Worm (Caenorhabditis elegans) whole organism, L4 larva: ENCODE results near the gene hrg-3.

Experiments used
- D1046.2 ChIP-seq: fragments of 200-800 bp; sonication (Bioruptor generic); IDR thresholded peaks from 2 replicates; pipeline ENCODE4 v1.3.6; 2022; ENCODE audit warnings: missing genetic modification characterization, missing compliant biosample characterization
- F10B5.3 ChIP-seq: sonication (generic microtip); optimal IDR thresholded peaks from 2 replicates; lab custom pipeline; 2016; ENCODE audit warnings: mild to moderate bottlenecking, missing genetic modification characterization, missing compliant biosample characterization
- F44E2.7 ChIP-seq: fragments of 200-800 bp; sonication (Bioruptor generic); IDR thresholded peaks from 2 replicates; pipeline ENCODE4 v2.1.2; 2022; ENCODE audit warnings: missing genetic modification characterization, missing compliant biosample characterization
- T26A8.4 ChIP-seq: fragments of 200-800 bp; sonication (Bioruptor generic); IDR thresholded peaks from 2 replicates; pipeline ENCODE4 v1.3.6; 2022; ENCODE audit warnings: missing genetic modification characterization, missing compliant biosample characterization
- Y75B8A.6 ChIP-seq: fragments of 200-800 bp; sonication (Bioruptor generic); IDR thresholded peaks from 2 replicates; pipeline ENCODE4 v1.3.6; 2022; ENCODE audit warnings: missing genetic modification reagents, missing genetic modification characterization, missing compliant biosample characterization
- ZK546.5 ChIP-seq, 2 experiments: sonication (generic microtip); optimal IDR thresholded peaks; 2 replicates each; lab custom pipeline; 2017; ENCODE audit warnings: missing biosample characterization in 2 of 2, missing genetic modification characterization in 2 of 2
- ama-1 ChIP-seq: fragments of 150-350 bp; optimal IDR thresholded peaks from 2 replicates; lab custom pipeline; 2014; ENCODE audit warnings: inconsistent platforms, mixed read lengths
- arid-1 ChIP-seq: fragments of 200-800 bp; sonication (Bioruptor generic); conservative IDR thresholded peaks from 2 replicates; pipeline ENCODE4 v1.3.6; 2022; ENCODE audit warnings: missing genetic modification reagents, missing genetic modification characterization, missing compliant biosample characterization
- ceh-62 ChIP-seq: sonication (generic microtip); optimal IDR thresholded peaks from 2 replicates; lab custom pipeline; 2017; ENCODE audit warnings: missing biosample characterization, missing genetic modification characterization
- ceh-82 ChIP-seq: sonication (generic microtip); optimal IDR thresholded peaks from 2 replicates; lab custom pipeline; 2017; ENCODE audit warnings: missing biosample characterization, missing genetic modification characterization
- cey-2 ChIP-seq: sonication (generic microtip); optimal IDR thresholded peaks from 3 replicates; lab custom pipeline; 2017; ENCODE audit warnings: missing genetic modification characterization, mild to moderate bottlenecking, missing compliant biosample characterization, antibody characterized with exemption, borderline replicate concordance; ENCODE audit not compliant: insufficient read depth
- ctbp-1 ChIP-seq: fragments of 200-800 bp; sonication (Bioruptor generic); IDR thresholded peaks from 2 replicates; pipeline ENCODE4 v1.3.6; 2022; ENCODE audit warnings: missing genetic modification reagents, missing genetic modification characterization, missing compliant biosample characterization
- daf-12 ChIP-seq: fragments of 150-350 bp; optimal IDR thresholded peaks from 2 replicates; lab custom pipeline; 2014; ENCODE audit warnings: missing biosample characterization, missing genetic modification reagents, missing genetic modification characterization
- dmd-8 ChIP-seq: fragments of 200-800 bp; sonication (Bioruptor generic); IDR thresholded peaks from 2 replicates; pipeline ENCODE4 v1.3.6; 2022; ENCODE audit warnings: missing genetic modification characterization, missing compliant biosample characterization
- duxl-1 ChIP-seq: sonication (generic microtip); optimal IDR thresholded peaks from 2 replicates; lab custom pipeline; 2016; ENCODE audit warnings: mild to moderate bottlenecking, missing genetic modification characterization, moderate library complexity, missing compliant biosample characterization; ENCODE audit not compliant: poor library complexity
- egl-43 ChIP-seq: fragments of 200-800 bp; sonication (Bioruptor generic); IDR thresholded peaks from 2 replicates; pipeline ENCODE4 v1.3.6; 2022; ENCODE audit warnings: missing genetic modification reagents, missing genetic modification characterization, missing compliant biosample characterization
- fkh-10 ChIP-seq: fragments of 150-350 bp; optimal IDR thresholded peaks from 2 replicates; lab custom pipeline; 2014; ENCODE audit warnings: missing biosample characterization, missing genetic modification reagents, missing genetic modification characterization
- hlh-11 ChIP-seq: fragments of 200-800 bp; sonication (Bioruptor generic); optimal IDR thresholded peaks from 2 replicates; lab custom pipeline; 2018; ENCODE audit warnings: mild to moderate bottlenecking, missing genetic modification characterization, missing compliant biosample characterization
- hmg-1.1 ChIP-seq: fragments of 200-800 bp; sonication (Bioruptor generic); IDR thresholded peaks from 2 replicates; pipeline ENCODE4 v1.3.6; 2022; ENCODE audit warnings: missing genetic modification reagents, missing genetic modification characterization, missing compliant biosample characterization
- lin-1 ChIP-seq: fragments of 200-800 bp; sonication (Bioruptor generic); IDR thresholded peaks from 2 replicates; pipeline ENCODE4 v1.3.6; 2022; ENCODE audit warnings: missing genetic modification reagents, missing genetic modification characterization, missing compliant biosample characterization
- lin-29 ChIP-seq: fragments of 200-800 bp; sonication (Bioruptor generic); IDR thresholded peaks from 2 replicates; pipeline ENCODE4 v1.3.6; 2022; ENCODE audit warnings: missing genetic modification reagents, missing genetic modification characterization, missing compliant biosample characterization
- lin-39 ChIP-seq: fragments of 150-350 bp; optimal IDR thresholded peaks from 2 replicates; lab custom pipeline; 2014; ENCODE audit warnings: missing biosample characterization, missing genetic modification reagents, missing genetic modification characterization
- lsy-2 ChIP-seq, 2 experiments: fragments of 150-350 bp in 1 of 2; sonication (generic microtip) in 1 of 2; optimal IDR thresholded peaks; 2 replicates each; lab custom pipeline; 2014 to 2017; ENCODE audit warnings: missing biosample characterization in 2 of 2, missing genetic modification characterization in 2 of 2
- madf-9 ChIP-seq: fragments of 200-800 bp; sonication (Bioruptor generic); conservative IDR thresholded peaks from 2 replicates; pipeline ENCODE4 v1.3.6; 2022; ENCODE audit warnings: missing genetic modification reagents, missing genetic modification characterization, missing compliant biosample characterization
- mep-1 ChIP-seq: fragments of 150-350 bp; sonication (generic microtip); optimal IDR thresholded peaks from 3 replicates; lab custom pipeline; 2014; ENCODE audit warnings: missing biosample characterization, missing genetic modification characterization
- mes-2 ChIP-seq: sonication (generic microtip); optimal IDR thresholded peaks from 2 replicates; lab custom pipeline; 2016; ENCODE audit warnings: missing genotype, mild to moderate bottlenecking, missing genetic modification characterization, missing compliant biosample characterization; ENCODE audit not compliant: poor library complexity, severe bottlenecking
- mxl-3 ChIP-seq: fragments of 200-800 bp; sonication (Bioruptor generic); optimal IDR thresholded peaks from 2 replicates; lab custom pipeline; 2018; ENCODE audit warnings: mild to moderate bottlenecking, missing genetic modification characterization, missing compliant biosample characterization
- nhr-10 ChIP-seq: fragments of 150-350 bp; optimal IDR thresholded peaks from 2 replicates; lab custom pipeline; 2014; ENCODE audit warnings: missing biosample characterization, missing genetic modification characterization
- nhr-102 ChIP-seq: sonication (generic microtip); optimal IDR thresholded peaks from 2 replicates; lab custom pipeline; 2016; ENCODE audit warnings: mild to moderate bottlenecking, missing genetic modification characterization, moderate library complexity, missing compliant biosample characterization
- nhr-11 ChIP-seq: fragments of 150-350 bp; optimal IDR thresholded peaks from 2 replicates; lab custom pipeline; 2014; ENCODE audit warnings: missing biosample characterization, missing genetic modification characterization
- nhr-25 ChIP-seq: sonication (generic microtip); optimal IDR thresholded peaks from 2 replicates; lab custom pipeline; 2017; ENCODE audit warnings: missing genetic modification characterization, mild to moderate bottlenecking, missing compliant biosample characterization, antibody characterized with exemption, moderate library complexity, borderline replicate concordance; ENCODE audit not compliant: insufficient read depth
- nhr-42 ChIP-seq: fragments of 200-800 bp; sonication (Bioruptor generic); IDR thresholded peaks from 2 replicates; pipeline ENCODE4 v1.3.6; 2022; ENCODE audit warnings: missing genetic modification characterization, missing compliant biosample characterization
- nhr-48 ChIP-seq: sonication (generic microtip); optimal IDR thresholded peaks from 2 replicates; lab custom pipeline; 2016; ENCODE audit warnings: mild to moderate bottlenecking, missing genetic modification characterization, missing compliant biosample characterization
- nhr-77 ChIP-seq: fragments of 150-350 bp; optimal IDR thresholded peaks from 2 replicates; lab custom pipeline; 2014; ENCODE audit warnings: missing biosample characterization, missing genetic modification characterization
- pha-4 ChIP-seq, 2 experiments: fragments of 150-350 bp in 1 of 2; fragments of 200-800 bp in 1 of 2; sonication (Bioruptor generic) in 1 of 2; IDR thresholded peaks in 1 of 2; optimal IDR thresholded peaks in 1 of 2; 2 replicates each; pipeline versions ENCODE4 v1.3.6 to Lab custom; 2014 to 2022; ENCODE audit warnings: missing genetic modification characterization in 2 of 2, missing genetic modification reagents in 2 of 2, missing biosample characterization in 1 of 2, missing compliant biosample characterization in 1 of 2
- php-3 ChIP-seq: fragments of 200-800 bp; sonication (Bioruptor generic); IDR thresholded peaks from 2 replicates; pipeline ENCODE4 v1.3.6; 2022; ENCODE audit warnings: missing genetic modification reagents, missing genetic modification characterization, missing compliant biosample characterization
- pqm-1 ChIP-seq: sonication (generic microtip); optimal IDR thresholded peaks from 2 replicates; lab custom pipeline; 2017; ENCODE audit warnings: missing biosample characterization, missing genetic modification characterization
- sdz-12 ChIP-seq: fragments of 200-800 bp; sonication (Bioruptor generic); optimal IDR thresholded peaks from 2 replicates; lab custom pipeline; 2018; ENCODE audit warnings: mild to moderate bottlenecking, missing genetic modification characterization, missing compliant biosample characterization
- set-16 ChIP-seq: fragments of 200-800 bp; sonication (Bioruptor generic); IDR thresholded peaks from 2 replicates; pipeline ENCODE4 v1.3.6; 2022; ENCODE audit warnings: missing genetic modification reagents, missing genetic modification characterization, missing compliant biosample characterization
- skn-1 ChIP-seq: fragments of 150-350 bp; optimal IDR thresholded peaks from 2 replicates; lab custom pipeline; 2014; ENCODE audit warnings: missing biosample characterization, missing genetic modification characterization
- snpc-1.2 ChIP-seq: fragments of 200-800 bp; sonication (Bioruptor generic); IDR thresholded peaks from 2 replicates; pipeline ENCODE4 v1.3.6; 2022; ENCODE audit warnings: missing genetic modification reagents, missing genetic modification characterization, missing compliant biosample characterization
- snpc-4 ChIP-seq: fragments of 150-350 bp; optimal IDR thresholded peaks from 2 replicates; lab custom pipeline; 2014; ENCODE audit warnings: missing biosample characterization, missing genetic modification characterization
- tag-97 ChIP-seq: fragments of 200-800 bp; sonication (Bioruptor generic); IDR thresholded peaks from 2 replicates; pipeline ENCODE4 v1.3.6; 2022; ENCODE audit warnings: missing genetic modification characterization, missing compliant biosample characterization
- unc-130 ChIP-seq: sonication (generic microtip); optimal IDR thresholded peaks from 2 replicates; lab custom pipeline; 2016; ENCODE audit warnings: missing genetic modification reagents, missing genetic modification characterization, missing compliant biosample characterization
- zag-1 ChIP-seq: fragments of 150-350 bp; optimal IDR thresholded peaks from 2 replicates; lab custom pipeline; 2014; ENCODE audit warnings: missing biosample characterization, missing genetic modification characterization
- zfp-2 ChIP-seq: sonication (generic microtip); optimal IDR thresholded peaks from 2 replicates; lab custom pipeline; 2016; ENCODE audit warnings: mild to moderate bottlenecking, missing genetic modification characterization, missing compliant biosample characterization
- zip-11 ChIP-seq: fragments of 200-800 bp; sonication (Bioruptor generic); IDR thresholded peaks from 2 replicates; pipeline ENCODE4 v1.3.6; 2022; ENCODE audit warnings: missing genetic modification characterization, missing compliant biosample characterization
- ztf-11 ChIP-seq: fragments of 150-350 bp; optimal IDR thresholded peaks from 2 replicates; lab custom pipeline; 2014; ENCODE audit warnings: missing biosample characterization, missing genetic modification characterization

Gene hrg-3

ce11 chrV:9730743-9731706 lies 25.2 kb upstream of the hrg-3 start (continued):
- TF ChIP-seq nhr-25 (tag; lab: Kevin White, UChicago): peak; percentile 95
- no peak; the same call in 1 of the 2 replicates for TF ChIP-seq lin-29 (GFP tag; lab: Robert Waterston, UW)
- peak; percentile 96 for TF ChIP-seq mep-1 (tag; lab: Kevin White, UChicago)
- TF ChIP-seq unc-130 (GFP tag; lab: Kevin White, UChicago): no peak
- TF ChIP-seq Y75B8A.6 (GFP tag; lab: Robert Waterston, UW): no peak; the same call in 1 of the 2 replicates
- peak; percentile 100 for TF ChIP-seq ama-1
- peak; percentile 87 for TF ChIP-seq sdz-12 (GFP tag; lab: Kevin White, UChicago)
- TF ChIP-seq nhr-42 (GFP tag; lab: Robert Waterston, UW): peak; percentile 78; the same call in 1 of the 2 replicates
- TF ChIP-seq snpc-1.2 (GFP tag; lab: Robert Waterston, UW): no peak
- peak; percentile 86 for TF ChIP-seq T26A8.4 (GFP tag; lab: Robert Waterston, UW)
- peak; percentile 99 for TF ChIP-seq mxl-3 (GFP tag; lab: Kevin White, UChicago)
- no peak for TF ChIP-seq lin-39 (tag; lab: Kevin White, UChicago)
- no peak for TF ChIP-seq snpc-4 (tag; lab: Kevin White, UChicago)
- TF ChIP-seq nhr-10: peak; percentile 95
- TF ChIP-seq dmd-8 (GFP tag; lab: Robert Waterston, UW): peak; percentile 68; the same call in 1 of the 2 replicates
- peak; percentile 97 for TF ChIP-seq nhr-11 (tag; lab: Kevin White, UChicago)
- TF ChIP-seq php-3 (GFP tag; lab: Robert Waterston, UW): peak; percentile 47; the same call in 1 of the 2 replicates
- TF ChIP-seq mes-2: peak; percentile 63
- no peak for TF ChIP-seq ceh-62 (tag; lab: Kevin White, UChicago)
- TF ChIP-seq zag-1 (tag; lab: Kevin White, UChicago): peak; percentile 35
- peak; percentile 89 for TF ChIP-seq nhr-77 (tag; lab: Kevin White, UChicago)
- peak; percentile 77 for TF ChIP-seq zfp-2 (tag; lab: Kevin White, UChicago)
- TF ChIP-seq F44E2.7 (GFP tag; lab: Robert Waterston, UW): no peak
- peak; percentile 22; the same call in 1 of the 2 replicates for TF ChIP-seq lin-1 (GFP tag; lab: Robert Waterston, UW)
- TF ChIP-seq set-16 (GFP tag; lab: Robert Waterston, UW): peak; percentile 94
- no peak; the same call in 1 of the 2 replicates for TF ChIP-seq D1046.2 (GFP tag; lab: Robert Waterston, UW)
- peak; percentile 90 for TF ChIP-seq nhr-48 (tag; lab: Kevin White, UChicago)
- TF ChIP-seq zip-11 (GFP tag; lab: Robert Waterston, UW): no peak
- TF ChIP-seq lsy-2 (tag; optimal IDR thresholded peaks at IDR 0.05; lab: Kevin White, UChicago): peak; percentile 95 to 98
- TF ChIP-seq fkh-10 (GFP tag; lab: Kevin White, UChicago): peak; percentile 89
- peak; percentile 94 for TF ChIP-seq ctbp-1 (GFP tag; lab: Robert Waterston, UW)
- no peak for TF ChIP-seq ztf-11
- peak; percentile 74 for TF ChIP-seq nhr-102
- peak; percentile 93 for TF ChIP-seq egl-43
- peak; percentile 70 for TF ChIP-seq madf-9 (GFP tag; lab: Robert Waterston, UW)
- no peak for TF ChIP-seq tag-97 (GFP tag; lab: Robert Waterston, UW)
- TF ChIP-seq daf-12 (tag; lab: Kevin White, UChicago): no peak
- no peak for TF ChIP-seq arid-1 (GFP tag; lab: Robert Waterston, UW)
- TF ChIP-seq pqm-1: peak; percentile 97
- peak; percentile 17 for TF ChIP-seq duxl-1 (tag; lab: Kevin White, UChicago)
- peak; percentile 83 for TF ChIP-seq pha-4 (GFP tag; IDR thresholded peaks at IDR 0.05; lab: Robert Waterston, UW)
- peak; percentile 70 for TF ChIP-seq pha-4 (tag; optimal IDR thresholded peaks at IDR 0.05; lab: Kevin White, UChicago)
- no peak for TF ChIP-seq ceh-82 (tag; lab: Kevin White, UChicago)
- no peak for TF ChIP-seq skn-1
- TF ChIP-seq ZK546.5 (tag; optimal IDR thresholded peaks at IDR 0.05; lab: Kevin White, UChicago): peak in 1 of 2 experiments; percentile 88
- peak; percentile 76 for TF ChIP-seq cey-2 (tag; lab: Kevin White, UChicago)
- peak; percentile 100 for TF ChIP-seq hlh-11 (tag; lab: Kevin White, UChicago)
- TF ChIP-seq F10B5.3 (tag; lab: Kevin White, UChicago): peak; percentile 65
- peak; percentile 93 for TF ChIP-seq hmg-1.1 (GFP tag; lab: Robert Waterston, UW)
